Fruit fly (Drosophila melanogaster) whole organism, wandering third instar larva: ENCODE measurements around the gene CG1142.

ENCODE experiments used
- CG32264 ChIP-seq: fragments of 200-800 bp; sonication (Bioruptor generic); optimal IDR thresholded peaks from 2 replicates; lab custom pipeline; 2016; ENCODE audit warnings: missing biosample characterization, missing genetic modification characterization
- CG9705 ChIP-seq: fragments of 200-800 bp; sonication (Bioruptor generic); optimal IDR thresholded peaks from 2 replicates; lab custom pipeline; 2018; ENCODE audit warnings: missing biosample characterization, mild to moderate bottlenecking, missing genetic modification characterization
- CrebA ChIP-seq: fragments of 200-800 bp; sonication (Bioruptor generic); optimal IDR thresholded peaks from 2 replicates; lab custom pipeline; 2016; ENCODE audit warnings: missing biosample characterization, mild to moderate bottlenecking, missing genetic modification characterization, borderline replicate concordance
- Dfd ChIP-seq: fragments of >200 bp; optimal IDR thresholded peaks from 2 replicates; lab custom pipeline; 2017; ENCODE audit warnings: missing biosample characterization, missing genetic modification characterization
- Dif ChIP-seq: fragments of 200-275, 200-300 bp; sonication (Bioruptor generic); optimal IDR thresholded peaks from 2 replicates; lab custom pipeline; 2018; ENCODE audit warnings: missing biosample characterization, missing genetic modification characterization; ENCODE audit not compliant: partially characterized antibody
- GATAd ChIP-seq: sonication (Bioruptor generic); optimal IDR thresholded peaks from 2 replicates; lab custom pipeline; 2016; ENCODE audit warnings: missing biosample characterization, missing genetic modification characterization
- HLH106 ChIP-seq: fragments of 200-800 bp; optimal IDR thresholded peaks from 3 replicates; lab custom pipeline; 2019; ENCODE audit warnings: missing biosample characterization, mild to moderate bottlenecking, missing genetic modification characterization, moderate library complexity
- Hnf4 ChIP-seq: fragments of 200-800 bp; sonication (Bioruptor generic); optimal IDR thresholded peaks from 2 replicates; lab custom pipeline; 2016; ENCODE audit warnings: missing biosample characterization, mild to moderate bottlenecking, missing genetic modification characterization
- Hr78 ChIP-seq: fragments of >200 bp; optimal IDR thresholded peaks from 2 replicates; lab custom pipeline; 2017; ENCODE audit warnings: missing biosample characterization, missing genetic modification characterization
- Hr83 ChIP-seq: fragments of 200-300 bp; sonication (Bioruptor generic); optimal IDR thresholded peaks from 2 replicates; lab custom pipeline; 2016; ENCODE audit warnings: missing biosample characterization, mild to moderate bottlenecking, missing genetic modification characterization, moderate library complexity; ENCODE audit not compliant: poor library complexity, severe bottlenecking
- Jra ChIP-seq: sonication (Bioruptor generic); optimal IDR thresholded peaks from 2 replicates; lab custom pipeline; 2016; ENCODE audit warnings: missing biosample characterization, missing genetic modification characterization
- Mio ChIP-seq: sonication (Bioruptor generic); optimal IDR thresholded peaks from 2 replicates; lab custom pipeline; 2016; ENCODE audit warnings: missing biosample characterization, missing genetic modification characterization
- Myc ChIP-seq: fragments of >200 bp; optimal IDR thresholded peaks from 2 replicates; lab custom pipeline; 2017
- OdsH ChIP-seq: fragments of 200-800 bp; sonication (Bioruptor generic); optimal IDR thresholded peaks from 2 replicates; lab custom pipeline; 2016; ENCODE audit warnings: missing biosample characterization, mild to moderate bottlenecking, missing genetic modification characterization
- Rel ChIP-seq, 2 experiments: fragments of 200-800 bp; sonication (Bioruptor generic) in 1 of 2; optimal IDR thresholded peaks; 2 replicates in 1 of 2; 3 replicates in 1 of 2; lab custom pipeline; 2016 to 2019; ENCODE audit warnings: mild to moderate bottlenecking in 2 of 2, missing biosample characterization in 2 of 2, missing genetic modification characterization in 2 of 2, moderate library complexity in 1 of 2
- Sp1 ChIP-seq: fragments of 200-800 bp; sonication (Bioruptor generic); optimal IDR thresholded peaks from 3 replicates; lab custom pipeline; 2019; ENCODE audit warnings: missing biosample characterization, mild to moderate bottlenecking, missing genetic modification characterization, moderate library complexity
- Vsx2 ChIP-seq: fragments of 200-300, 225-300 bp; sonication (Bioruptor generic); optimal IDR thresholded peaks from 2 replicates; lab custom pipeline; 2018; ENCODE audit warnings: missing biosample characterization, missing genetic modification characterization; ENCODE audit not compliant: partially characterized antibody
- br ChIP-seq: fragments of 200-800 bp; sonication (Bioruptor generic); optimal IDR thresholded peaks from 2 replicates; lab custom pipeline; 2016; ENCODE audit warnings: missing biosample characterization, missing genetic modification characterization
- brk ChIP-seq: fragments of 200-800 bp; sonication (Bioruptor generic); optimal IDR thresholded peaks from 2 replicates; lab custom pipeline; 2016; ENCODE audit warnings: missing biosample characterization, mild to moderate bottlenecking, missing genetic modification characterization
- dl ChIP-seq, 2 experiments: fragments of 175-275, 200-275 bp in 1 of 2; fragments of 200-275 bp in 1 of 2; sonication (Bioruptor generic); optimal IDR thresholded peaks; lab custom pipeline; 2018; ENCODE audit warnings: mild to moderate bottlenecking in 2 of 2, missing biosample characterization in 2 of 2, missing genetic modification characterization in 2 of 2, moderate library complexity in 2 of 2; ENCODE audit not compliant: partially characterized antibody in 2 of 2, insufficient read depth in 1 of 2
- dmrt93B ChIP-seq: fragments of 200-800 bp; sonication (Bioruptor generic); optimal IDR thresholded peaks from 2 replicates; lab custom pipeline; 2018; ENCODE audit warnings: missing biosample characterization, mild to moderate bottlenecking, missing genetic modification characterization
- foxo ChIP-seq, 2 experiments: fragments of 200-800 bp; sonication (Bioruptor generic); optimal IDR thresholded peaks; 2 replicates in 1 of 2; 3 replicates in 1 of 2; lab custom pipeline; 2016 to 2017; ENCODE audit warnings: missing biosample characterization in 2 of 2, missing genetic modification characterization in 2 of 2
- h ChIP-seq: fragments of 200-800 bp; sonication (Bioruptor generic); optimal IDR thresholded peaks from 3 replicates; lab custom pipeline; 2016; ENCODE audit warnings: missing biosample characterization, mild to moderate bottlenecking, missing genetic modification characterization
- lola ChIP-seq: fragments of >200 bp; optimal IDR thresholded peaks from 2 replicates; lab custom pipeline; 2017; ENCODE audit warnings: missing biosample characterization, missing genetic modification characterization
- pan ChIP-seq: fragments of >200 bp; optimal IDR thresholded peaks from 2 replicates; lab custom pipeline; 2017
- rgr ChIP-seq: fragments of 200-800 bp; sonication (Bioruptor generic); optimal IDR thresholded peaks from 3 replicates; lab custom pipeline; 2016; ENCODE audit warnings: missing biosample characterization, mild to moderate bottlenecking, missing genetic modification characterization
- tai ChIP-seq: sonication (Bioruptor generic); optimal IDR thresholded peaks from 2 replicates; lab custom pipeline; 2016; ENCODE audit warnings: missing biosample characterization, missing genetic modification characterization
- usp ChIP-seq: fragments of >200 bp; optimal IDR thresholded peaks from 2 replicates; lab custom pipeline; 2017; ENCODE audit warnings: missing biosample characterization, missing genetic modification characterization
- woc ChIP-seq: sonication (Bioruptor generic); optimal IDR thresholded peaks from 2 replicates; lab custom pipeline; 2016; ENCODE audit warnings: missing biosample characterization, mild to moderate bottlenecking, missing genetic modification characterization

The CG1142 gene

dm6 chr3R:7502276-7502675 is 28.7 kb upstream of the CG1142 start, which contains the start of gene Mics1:
TSS of gene Mics1 (minus strand) at chr3R:7502376.
- TF ChIP-seq Jra, result no peak
- no peak for TF ChIP-seq Rel (GFP tag; optimal IDR thresholded peaks at IDR 0.05; lab: Kevin White, UChicago)
- no peak for TF ChIP-seq Rel (tag; optimal IDR thresholded peaks at IDR 0.05; lab: Kevin White, UChicago)

DNA sequence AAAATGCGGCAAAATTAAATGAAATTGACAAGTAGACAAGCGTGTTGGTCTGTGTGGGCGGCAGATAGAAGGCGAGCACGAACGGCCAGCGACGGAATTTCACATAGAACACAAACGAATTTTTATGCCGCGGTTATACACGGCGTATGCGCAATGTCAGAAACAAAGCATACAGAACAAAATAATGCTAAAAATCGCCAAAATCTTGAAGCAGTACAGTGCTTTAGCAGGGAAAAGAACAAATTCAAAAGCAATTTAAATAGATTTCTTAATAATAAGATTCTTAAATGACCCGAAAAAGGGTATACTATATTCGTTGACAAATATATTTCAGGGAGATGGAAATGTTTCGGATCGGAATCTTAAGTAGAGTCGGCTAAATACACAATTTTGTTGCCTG is 26.9 kb upstream of the CG1142 start:
- peak; percentile 31 for TF ChIP-seq rgr (GFP tag; lab: Kevin White, UChicago)
- TF ChIP-seq tai (GFP tag; lab: Kevin White, UChicago), result no peak
- no peak for TF ChIP-seq Dif (GFP tag; lab: Kevin White, UChicago)
- no peak for TF ChIP-seq br (GFP tag; lab: Kevin White, UChicago)
- TF ChIP-seq foxo (GFP tag; optimal IDR thresholded peaks at IDR 0.05; lab: Kevin White, UChicago), result no peak
- no peak for TF ChIP-seq Sp1 (GFP tag; lab: Kevin White, UChicago)
- no peak for TF ChIP-seq dmrt93B (GFP tag; lab: Kevin White, UChicago)
- no peak for TF ChIP-seq CrebA (GFP tag; lab: Kevin White, UChicago)
- peak; percentile 33 for TF ChIP-seq h (GFP tag; lab: Kevin White, UChicago)

DNA sequence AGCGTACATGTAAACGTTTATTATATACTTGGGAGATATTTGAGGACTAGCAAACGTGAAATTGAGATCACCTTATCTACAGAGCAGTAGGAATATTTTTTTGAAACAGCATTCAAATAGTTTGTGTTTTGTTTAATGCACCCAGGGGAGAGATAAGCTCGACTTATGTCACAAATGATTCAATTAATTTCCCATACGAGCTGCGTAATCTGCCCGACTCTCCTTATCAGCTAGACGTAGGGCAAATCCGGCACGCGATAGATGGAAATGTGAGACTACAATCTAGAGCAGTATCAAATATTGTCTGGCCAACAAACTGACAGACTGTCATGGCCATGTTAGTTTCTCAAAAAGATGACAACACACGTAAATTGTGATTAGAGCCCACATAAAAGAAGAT is 25.9 kb upstream of the CG1142 start:
- no peak for TF ChIP-seq brk (GFP tag; lab: Kevin White, UChicago)
- TF ChIP-seq CrebA (GFP tag; lab: Kevin White, UChicago), result no peak
- no peak for TF ChIP-seq CG32264
- no peak for TF ChIP-seq Sp1 (GFP tag; lab: Kevin White, UChicago)
- no peak for TF ChIP-seq Myc
- TF ChIP-seq Jra, result no peak
- TF ChIP-seq Hr78 (GFP tag; lab: Kevin White, UChicago), result no peak
- TF ChIP-seq woc (GFP tag; lab: Kevin White, UChicago), result no peak
- no peak for TF ChIP-seq foxo (GFP tag; optimal IDR thresholded peaks at IDR 0.05; lab: Kevin White, UChicago)
- TF ChIP-seq HLH106 (tag; lab: Kevin White, UChicago), result no peak
- no peak for TF ChIP-seq dl (GFP tag; optimal IDR thresholded peaks at IDR 0.05; lab: Kevin White, UChicago; ENCODE audit: insufficient read depth in 1 of 2, partially characterized antibody in 2 of 2)
- no peak for TF ChIP-seq rgr (GFP tag; lab: Kevin White, UChicago)
- TF ChIP-seq Hr83 (GFP tag; lab: Kevin White, UChicago), result no peak
- TF ChIP-seq Dfd, result no peak
- no peak for TF ChIP-seq Mio (GFP tag; lab: Kevin White, UChicago)
- TF ChIP-seq h (GFP tag; lab: Kevin White, UChicago), result no peak

DNA sequence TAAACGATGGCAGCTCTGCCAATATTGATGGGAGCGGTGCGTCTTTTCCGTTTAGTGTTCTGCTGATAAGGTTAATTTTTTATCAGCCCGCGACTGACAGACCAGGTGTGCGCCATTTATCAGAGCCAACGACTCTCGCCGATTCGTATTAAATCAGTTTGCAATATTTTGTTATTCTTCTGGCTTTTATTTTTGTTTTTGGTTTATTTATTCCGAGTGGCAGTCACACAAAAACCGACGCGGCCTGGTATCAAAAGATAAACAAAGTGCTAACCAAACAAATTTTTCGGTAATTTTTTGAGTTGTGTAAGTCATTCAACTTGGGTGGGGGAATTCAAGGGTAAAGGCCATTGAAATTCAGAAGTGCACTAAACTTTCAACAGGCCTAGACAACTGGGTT is 23.9 kb upstream of the CG1142 start:
- TF ChIP-seq OdsH (GFP tag; lab: Kevin White, UChicago) (peak; percentile 25), pan (lab: Kevin White, UChicago) (no peak), lola (GFP tag; lab: Kevin White, UChicago) (no peak), Sp1 (GFP tag; lab: Kevin White, UChicago) (peak; percentile 16), Rel (GFP tag; optimal IDR thresholded peaks at IDR 0.05; lab: Kevin White, UChicago) (peak; percentile 18), Rel (tag; optimal IDR thresholded peaks at IDR 0.05; lab: Kevin White, UChicago) (peak; percentile 74), rgr (GFP tag; lab: Kevin White, UChicago) (no peak), CG32264 (no peak), h (GFP tag; lab: Kevin White, UChicago) (peak; percentile 56), Hr78 (GFP tag; lab: Kevin White, UChicago) (no peak), CrebA (GFP tag; lab: Kevin White, UChicago) (peak; percentile 41), br (GFP tag; lab: Kevin White, UChicago) (peak; percentile 33), usp (GFP tag; lab: Kevin White, UChicago) (no peak), Vsx2 (no peak)

DNA sequence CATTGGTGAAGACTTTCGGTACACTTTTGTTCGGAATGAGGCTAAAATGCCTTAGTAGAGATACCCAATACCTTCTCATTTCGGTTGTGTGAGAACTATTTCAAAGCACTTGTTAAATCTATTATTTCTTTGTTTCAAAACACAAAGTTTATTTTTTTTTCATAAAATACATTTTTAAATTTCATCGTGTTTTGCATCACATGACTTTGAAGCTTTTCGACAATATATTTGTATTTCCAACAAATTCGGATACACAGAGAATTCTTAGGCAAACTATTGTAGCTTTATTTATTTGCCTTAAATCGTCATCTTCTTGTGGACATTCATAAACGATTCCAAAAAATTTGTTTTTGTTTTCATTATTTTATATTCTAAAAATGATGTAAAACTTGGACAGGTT is 20.2 kb upstream of the CG1142 start, which contains the start of gene alpha-Est10:
Gene alpha-Est10 (minus strand): TSS at position 101 of the 400 bp plus-strand sequence.
- TF ChIP-seq rgr (GFP tag; lab: Kevin White, UChicago), result no peak
- no peak for TF ChIP-seq HLH106 (tag; lab: Kevin White, UChicago)
- TF ChIP-seq lola (GFP tag; lab: Kevin White, UChicago), result no peak
- no peak for TF ChIP-seq CG32264
- TF ChIP-seq br (GFP tag; lab: Kevin White, UChicago), result no peak
- no peak for TF ChIP-seq Mio (GFP tag; lab: Kevin White, UChicago)
- no peak for TF ChIP-seq h (GFP tag; lab: Kevin White, UChicago)
- TF ChIP-seq CG9705 (GFP tag; lab: Kevin White, UChicago), result no peak
- no peak for TF ChIP-seq pan (lab: Kevin White, UChicago)
- TF ChIP-seq Vsx2, result no peak
- no peak for TF ChIP-seq Hr83 (GFP tag; lab: Kevin White, UChicago)
- no peak for TF ChIP-seq brk (GFP tag; lab: Kevin White, UChicago)
- no peak for TF ChIP-seq woc (GFP tag; lab: Kevin White, UChicago)
- no peak for TF ChIP-seq Jra
- TF ChIP-seq Hnf4, result no peak
- no peak for TF ChIP-seq Hr78 (GFP tag; lab: Kevin White, UChicago)
- TF ChIP-seq GATAd, result no peak
- TF ChIP-seq dmrt93B (GFP tag; lab: Kevin White, UChicago), result no peak
- no peak for TF ChIP-seq Sp1 (GFP tag; lab: Kevin White, UChicago)
- TF ChIP-seq, all 38 proteins: peak for 0
